Worm (Caenorhabditis elegans) whole organism, late embryonic: ENCODE data around the gene kat-1.

Experiments
- C08G9.2 ChIP-seq: sonication (generic microtip); optimal IDR thresholded peaks from 2 replicates; lab custom pipeline; 2016; ENCODE audit warnings: mild to moderate bottlenecking, missing genetic modification characterization, moderate library complexity, missing compliant biosample characterization
- T23F11.4 ChIP-seq: fragments of 200-800 bp; sonication (Bioruptor generic); optimal IDR thresholded peaks from 2 replicates; lab custom pipeline; 2018; ENCODE audit warnings: mild to moderate bottlenecking, missing genetic modification characterization, missing compliant biosample characterization
- ama-1 ChIP-seq: fragments of 150-350 bp; optimal IDR thresholded peaks from 2 replicates; lab custom pipeline; 2014
- ceh-24 ChIP-seq: sonication (generic microtip); optimal IDR thresholded peaks from 2 replicates; lab custom pipeline; 2016; ENCODE audit warnings: mild to moderate bottlenecking, missing genetic modification characterization, missing compliant biosample characterization
- ceh-30 ChIP-seq: fragments of 150-350 bp; optimal IDR thresholded peaks from 2 replicates; lab custom pipeline; 2014; ENCODE audit warnings: missing biosample characterization, missing genetic modification characterization
- ceh-31 ChIP-seq: sonication (generic microtip); optimal IDR thresholded peaks from 2 replicates; lab custom pipeline; 2016; ENCODE audit warnings: missing genetic modification characterization, missing compliant biosample characterization
- ceh-48 ChIP-seq: sonication (generic microtip); optimal IDR thresholded peaks from 2 replicates; lab custom pipeline; 2016; ENCODE audit warnings: missing genetic modification characterization, inconsistent platforms, missing compliant biosample characterization
- ceh-6 ChIP-seq: fragments of 200-800 bp; sonication (Bioruptor generic); optimal IDR thresholded peaks from 2 replicates; lab custom pipeline; 2018; ENCODE audit warnings: mild to moderate bottlenecking, missing genetic modification characterization, missing compliant biosample characterization
- dmd-4 ChIP-seq: sonication (generic microtip); optimal IDR thresholded peaks from 2 replicates; lab custom pipeline; 2016; ENCODE audit warnings: borderline replicate concordance, missing genetic modification characterization, missing compliant biosample characterization
- dve-1 ChIP-seq: sonication (generic microtip); optimal IDR thresholded peaks from 2 replicates; lab custom pipeline; 2017; ENCODE audit warnings: antibody characterized with exemption, mild to moderate bottlenecking, missing genetic modification characterization, missing compliant biosample characterization
- elt-2 ChIP-seq: sonication (generic microtip); optimal IDR thresholded peaks from 2 replicates; lab custom pipeline; 2016; ENCODE audit warnings: missing genetic modification reagents, missing genetic modification characterization, missing compliant biosample characterization
- elt-4 ChIP-seq: sonication (generic microtip); optimal IDR thresholded peaks from 2 replicates; lab custom pipeline; 2016; ENCODE audit warnings: missing genetic modification characterization, missing compliant biosample characterization
- ets-4 ChIP-seq: sonication (generic microtip); optimal IDR thresholded peaks from 2 replicates; lab custom pipeline; 2016; ENCODE audit warnings: missing genetic modification characterization, missing compliant biosample characterization
- fax-1 ChIP-seq: sonication (generic microtip); optimal IDR thresholded peaks from 2 replicates; lab custom pipeline; 2016; ENCODE audit warnings: missing genotype, missing genetic modification characterization, missing compliant biosample characterization
- fkh-10 ChIP-seq: fragments of 150-350 bp; optimal IDR thresholded peaks from 2 replicates; lab custom pipeline; 2014; ENCODE audit warnings: missing biosample characterization, missing genetic modification reagents, missing genetic modification characterization
- fkh-6 ChIP-seq: sonication (generic microtip); optimal IDR thresholded peaks from 2 replicates; lab custom pipeline; 2016; ENCODE audit warnings: missing genetic modification characterization, missing compliant biosample characterization
- hlh-30 ChIP-seq: sonication (generic microtip); optimal IDR thresholded peaks from 2 replicates; lab custom pipeline; 2017; ENCODE audit warnings: antibody characterized with exemption, missing genetic modification characterization, missing compliant biosample characterization; ENCODE audit not compliant: insufficient read depth
- hlh-6 ChIP-seq: sonication (generic microtip); optimal IDR thresholded peaks from 2 replicates; lab custom pipeline; 2016; ENCODE audit warnings: missing genotype, missing genetic modification characterization, missing compliant biosample characterization
- madf-2 ChIP-seq: sonication (generic microtip); optimal IDR thresholded peaks from 2 replicates; lab custom pipeline; 2017; ENCODE audit warnings: missing genetic modification characterization, missing compliant biosample characterization
- mec-3 ChIP-seq: sonication (generic microtip); optimal IDR thresholded peaks from 2 replicates; lab custom pipeline; 2016; ENCODE audit warnings: borderline replicate concordance, missing genetic modification characterization, missing compliant biosample characterization
- nfya-1 ChIP-seq: sonication (generic microtip); optimal IDR thresholded peaks from 2 replicates; lab custom pipeline; 2017; ENCODE audit warnings: missing genetic modification characterization, mild to moderate bottlenecking, missing compliant biosample characterization, antibody characterized with exemption, moderate library complexity
- nhr-232 ChIP-seq: sonication (generic microtip); optimal IDR thresholded peaks from 2 replicates; lab custom pipeline; 2016; ENCODE audit warnings: missing genetic modification characterization, missing compliant biosample characterization
- npax-4 ChIP-seq: sonication (generic microtip); optimal IDR thresholded peaks from 2 replicates; lab custom pipeline; 2016; ENCODE audit warnings: missing genetic modification characterization, missing compliant biosample characterization
- pag-3 ChIP-seq: sonication (generic microtip); optimal IDR thresholded peaks from 2 replicates; lab custom pipeline; 2016; ENCODE audit warnings: missing compliant biosample characterization, missing genetic modification characterization, borderline replicate concordance
- pha-2 ChIP-seq: sonication (generic microtip); optimal IDR thresholded peaks from 2 replicates; lab custom pipeline; 2017; ENCODE audit warnings: mild to moderate bottlenecking, missing genetic modification characterization, missing compliant biosample characterization
- pqm-1 ChIP-seq: sonication (generic microtip); optimal IDR thresholded peaks from 2 replicates; lab custom pipeline; 2016; ENCODE audit warnings: missing genetic modification characterization, missing compliant biosample characterization
- ref-2 ChIP-seq: sonication (generic microtip); optimal IDR thresholded peaks from 2 replicates; lab custom pipeline; 2016; ENCODE audit warnings: missing genetic modification characterization, missing compliant biosample characterization
- rnt-1 ChIP-seq: sonication (generic microtip); optimal IDR thresholded peaks from 2 replicates; lab custom pipeline; 2016; ENCODE audit warnings: missing genetic modification characterization, missing compliant biosample characterization
- sox-4 ChIP-seq: sonication (generic microtip); optimal IDR thresholded peaks from 2 replicates; lab custom pipeline; 2017; ENCODE audit warnings: mild to moderate bottlenecking, missing genetic modification characterization, inconsistent platforms, missing compliant biosample characterization
- tbx-7 ChIP-seq: sonication (generic microtip); optimal IDR thresholded peaks from 2 replicates; lab custom pipeline; 2016; ENCODE audit warnings: missing genotype, missing genetic modification characterization, missing compliant biosample characterization
- unc-3 ChIP-seq, 2 experiments: fragments of 200-800 bp in 1 of 2; sonication (Bioruptor generic) in 1 of 2; sonication (generic microtip) in 1 of 2; conservative IDR thresholded peaks in 1 of 2; optimal IDR thresholded peaks in 1 of 2; 2 replicates each; pipeline versions ENCODE4 v1.3.6 to Lab custom; 2016 to 2022; ENCODE audit warnings: missing compliant biosample characterization in 2 of 2, missing genetic modification characterization in 2 of 2, missing genetic modification reagents in 1 of 2
- unc-42 ChIP-seq: sonication (generic microtip); optimal IDR thresholded peaks from 2 replicates; lab custom pipeline; 2016; ENCODE audit warnings: missing genotype, missing genetic modification characterization, missing compliant biosample characterization
- unc-55 ChIP-seq: sonication (generic microtip); optimal IDR thresholded peaks from 2 replicates; lab custom pipeline; 2017; ENCODE audit warnings: missing biosample characterization, missing genetic modification reagents, missing genetic modification characterization
- zip-5 ChIP-seq: sonication (generic microtip); optimal IDR thresholded peaks from 2 replicates; lab custom pipeline; 2016; ENCODE audit warnings: missing genetic modification characterization, missing compliant biosample characterization
- ztf-16 ChIP-seq: sonication (generic microtip); optimal IDR thresholded peaks from 2 replicates; lab custom pipeline; 2017; ENCODE audit warnings: missing genetic modification characterization, missing compliant biosample characterization

The kat-1 gene

DNA sequence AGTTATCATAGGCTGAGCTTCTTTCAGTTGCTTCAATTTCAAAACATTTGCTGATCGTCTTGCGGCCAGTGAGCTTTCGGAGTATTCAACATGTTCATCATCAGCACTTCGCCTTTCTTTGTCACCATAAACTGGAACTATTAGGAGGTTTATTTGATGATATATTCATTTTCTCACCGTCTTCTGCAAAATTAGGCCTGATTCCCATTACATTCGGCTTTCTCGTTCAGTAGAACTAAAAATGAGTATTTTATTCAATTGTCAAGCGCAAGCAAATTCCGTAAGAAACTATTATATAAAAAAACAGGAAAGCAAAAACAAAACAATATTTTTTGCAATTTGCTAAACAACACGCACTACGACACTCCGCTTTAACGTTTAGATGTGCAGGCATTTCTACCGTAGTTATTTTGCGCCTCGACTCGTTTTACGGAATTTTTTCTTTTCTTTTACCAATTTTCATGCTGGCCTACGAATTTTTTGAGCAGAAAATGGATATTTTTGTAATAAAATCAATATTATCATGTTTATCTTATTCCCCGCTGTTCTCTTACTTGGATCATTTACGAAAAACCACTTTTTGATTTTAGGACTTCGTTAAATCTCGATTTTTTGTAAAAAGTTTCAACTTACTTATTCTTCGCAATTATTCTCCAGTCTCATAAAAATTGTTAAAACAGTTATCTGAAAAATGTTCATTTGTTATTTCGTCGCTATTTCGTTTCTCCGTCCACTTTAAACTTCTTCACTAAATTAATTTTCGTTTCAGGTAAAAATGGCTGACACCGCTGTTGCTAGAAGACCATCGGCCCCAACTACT lies 31.4 kb downstream of the kat-1 start, which contains the start of the genes farl-11 and rpl-33 (continued):
- TF ChIP-seq madf-2 (tag; lab: Kevin White, UChicago) (no peak), ceh-6 (no peak), ama-1 (lab: Kevin White, UChicago) (no peak), ets-4 (peak; percentile 39)

DNA sequence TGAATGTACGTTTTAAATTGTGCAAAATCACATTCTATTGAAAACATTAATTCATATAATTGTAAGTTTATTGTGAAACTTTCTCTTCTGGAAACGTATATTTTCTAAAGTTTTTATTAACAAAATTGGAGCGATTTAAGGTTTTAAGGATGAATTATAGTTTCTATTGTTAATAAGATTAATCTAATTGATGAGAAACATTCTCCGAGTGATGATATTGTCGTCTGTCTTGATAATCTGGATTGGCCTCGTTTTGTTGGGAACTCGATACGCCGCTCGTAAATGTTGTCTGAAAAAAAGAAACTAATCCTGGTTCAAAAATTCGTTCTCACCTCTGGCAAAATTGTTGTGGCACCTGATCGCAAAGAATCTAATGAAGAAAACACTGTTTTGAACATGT lies 32.7 kb downstream of the kat-1 start:
- no peak for TF ChIP-seq T23F11.4 (GFP tag; lab: Kevin White, UChicago)
- no peak for TF ChIP-seq sox-4
- TF ChIP-seq unc-55 (GFP tag; lab: Kevin White, UChicago) = no peak
- TF ChIP-seq unc-3 (GFP tag; conservative IDR thresholded peaks at IDR 0.05; lab: Robert Waterston, UW) = no peak
- no peak for TF ChIP-seq unc-3 (tag; optimal IDR thresholded peaks at IDR 0.05; lab: Kevin White, UChicago)
- no peak for TF ChIP-seq hlh-30 (tag; lab: Kevin White, UChicago)
- TF ChIP-seq ref-2 = no peak
- TF ChIP-seq mec-3 (tag; lab: Kevin White, UChicago) = no peak

- TF ChIP-seq mec-3 (tag; lab: Kevin White, UChicago) (no peak), npax-4 (tag; lab: Kevin White, UChicago) (no peak), elt-2 (no peak), fkh-6 (tag; lab: Kevin White, UChicago) (no peak), sox-4 (no peak), ztf-16 (tag; lab: Kevin White, UChicago) (no peak), fax-1 (tag; lab: Kevin White, UChicago) (no peak), C08G9.2 (tag; lab: Kevin White, UChicago) (no peak), tbx-7 (no peak), ets-4 (no peak), fkh-10 (GFP tag; lab: Kevin White, UChicago) (no peak), ceh-30 (no peak), hlh-6 (tag; lab: Kevin White, UChicago) (no peak), dve-1 (tag; lab: Kevin White, UChicago) (no peak), elt-4 (tag; lab: Kevin White, UChicago) (no peak), pqm-1 (no peak), rnt-1 (no peak), dmd-4 (no peak), nhr-232 (no peak)
Observed at ce11 chrII:7109956-7110355, 36.3 kb downstream of the kat-1 start, which contains the start of gene F10E7.9. TSS of gene F10E7.9 (minus strand) at chrII:7110056.

- TF ChIP-seq unc-42 (tag; lab: Kevin White, UChicago) = peak; percentile 25
- no peak for TF ChIP-seq hlh-30 (tag; lab: Kevin White, UChicago)
- TF ChIP-seq pag-3 (tag; lab: Kevin White, UChicago) = no peak
- TF ChIP-seq ceh-48 (tag; lab: Kevin White, UChicago) = peak; percentile 66
- TF ChIP-seq ceh-24 = no peak
- no peak for TF ChIP-seq ceh-31 (tag; lab: Kevin White, UChicago)
- no peak for TF ChIP-seq zip-5 (tag; lab: Kevin White, UChicago)
- TF ChIP-seq pha-2 (tag; lab: Kevin White, UChicago) = no peak
- no peak for TF ChIP-seq nfya-1
- no peak for TF ChIP-seq hlh-6 (tag; lab: Kevin White, UChicago)
- TF ChIP-seq T23F11.4 (GFP tag; lab: Kevin White, UChicago) = no peak
Observed at ce11 chrII:7111012-7111656, 37.5 kb downstream of the kat-1 start.
